Fruit fly (Drosophila melanogaster) whole organism, prepupa: Measurements from ENCODE around the gene CG1636.

Experiments used
- Blimp-1 ChIP-seq: fragments of 200-800 bp; sonication (Bioruptor generic); optimal IDR thresholded peaks from 3 replicates; lab custom pipeline; 2017; ENCODE audit warnings: missing biosample characterization, missing genetic modification characterization, mild to moderate bottlenecking, moderate library complexity, missing genetic modification reagents
- CG10669 ChIP-seq: fragments of 200-800 bp; sonication (Bioruptor generic); optimal IDR thresholded peaks from 3 replicates; lab custom pipeline; 2018; ENCODE audit warnings: missing biosample characterization, mild to moderate bottlenecking, missing genetic modification characterization, moderate library complexity
- CG11294 ChIP-seq: fragments of 200-800 bp; sonication (Bioruptor generic); IDR thresholded peaks from 2 replicates; pipeline ENCODE4 v1.3.6; 2022; ENCODE audit warnings: missing biosample characterization, missing genetic modification characterization
- CG1621 ChIP-seq: fragments of 200-800 bp; sonication (Bioruptor generic); optimal IDR thresholded peaks from 3 replicates; lab custom pipeline; 2018; ENCODE audit warnings: missing biosample characterization, mild to moderate bottlenecking, missing genetic modification characterization
- CG16779 ChIP-seq: fragments of 200-800 bp; sonication (Bioruptor generic); optimal IDR thresholded peaks from 3 replicates; lab custom pipeline; 2017; ENCODE audit warnings: missing biosample characterization, mild to moderate bottlenecking, missing genetic modification characterization
- CG3032 ChIP-seq: fragments of 200-800 bp; optimal IDR thresholded peaks from 2 replicates; lab custom pipeline; 2019; ENCODE audit warnings: missing biosample characterization, mild to moderate bottlenecking, missing genetic modification characterization, moderate library complexity
- CG31627 ChIP-seq: fragments of 200-800 bp; sonication (Bioruptor generic); optimal IDR thresholded peaks from 3 replicates; lab custom pipeline; 2016; ENCODE audit warnings: missing biosample characterization, missing genetic modification characterization
- CG32006 ChIP-seq: fragments of 200-800 bp; sonication (Bioruptor generic); optimal IDR thresholded peaks from 3 replicates; lab custom pipeline; 2017; ENCODE audit warnings: missing biosample characterization, mild to moderate bottlenecking, missing genetic modification characterization
- CG34406 ChIP-seq: fragments of 200-800 bp; sonication (Bioruptor generic); optimal IDR thresholded peaks from 3 replicates; lab custom pipeline; 2016; ENCODE audit warnings: missing biosample characterization, missing genetic modification characterization
- CG6163 ChIP-seq: fragments of 200-800 bp; sonication (Bioruptor generic); IDR thresholded peaks from 3 replicates; pipeline ENCODE4 v1.3.6; 2022; ENCODE audit warnings: missing biosample characterization, missing genetic modification characterization
- CG6276 ChIP-seq: fragments of 200-800 bp; sonication (Bioruptor generic); optimal IDR thresholded peaks from 2 replicates; lab custom pipeline; 2017; ENCODE audit warnings: missing biosample characterization, mild to moderate bottlenecking, missing genetic modification characterization
- CG6792 ChIP-seq: fragments of 200-800 bp; sonication (Bioruptor generic); optimal IDR thresholded peaks from 3 replicates; lab custom pipeline; 2016; ENCODE audit warnings: missing biosample characterization, missing genetic modification characterization
- CG6808 ChIP-seq: fragments of 200-800 bp; sonication (Bioruptor generic); optimal IDR thresholded peaks from 3 replicates; lab custom pipeline; 2017; ENCODE audit warnings: missing biosample characterization, missing genetic modification characterization, mild to moderate bottlenecking, moderate library complexity, missing genetic modification reagents
- CG6854 ChIP-seq: fragments of 200-800 bp; sonication (Bioruptor generic); optimal IDR thresholded peaks from 2 replicates; lab custom pipeline; 2017; ENCODE audit warnings: missing biosample characterization, mild to moderate bottlenecking, missing genetic modification characterization
- CG7368 ChIP-seq: fragments of 200-800 bp; sonication (Bioruptor generic); optimal IDR thresholded peaks from 3 replicates; lab custom pipeline; 2016; ENCODE audit warnings: missing biosample characterization, missing genetic modification characterization
- CG8119 ChIP-seq: fragments of 200-800 bp; sonication (Bioruptor generic); IDR thresholded peaks from 3 replicates; pipeline ENCODE4 v1.3.6; 2022; ENCODE audit warnings: missing biosample characterization, missing genetic modification characterization
- CG8319 ChIP-seq: fragments of 200-800 bp; sonication (Bioruptor generic); optimal IDR thresholded peaks from 3 replicates; lab custom pipeline; 2016; ENCODE audit warnings: missing biosample characterization, missing genetic modification characterization
- CG9139 ChIP-seq: fragments of 200-800 bp; sonication (Bioruptor generic); optimal IDR thresholded peaks from 3 replicates; lab custom pipeline; 2017; ENCODE audit warnings: missing biosample characterization, mild to moderate bottlenecking, missing genetic modification characterization
- Eip78C ChIP-seq: fragments of 200-800 bp; sonication (Bioruptor generic); peaks from one replicate; lab custom pipeline; 2016; ENCODE audit warnings: missing biosample characterization, missing genetic modification characterization
- Eip93F ChIP-seq: fragments of 200-800 bp; sonication (Bioruptor generic); optimal IDR thresholded peaks from 2 replicates; lab custom pipeline; 2016; ENCODE audit warnings: missing biosample characterization, mild to moderate bottlenecking, missing genetic modification characterization
- Ets21C ChIP-seq: fragments of 200-800 bp; sonication (Bioruptor generic); optimal IDR thresholded peaks from 3 replicates; lab custom pipeline; 2016; ENCODE audit warnings: missing biosample characterization, missing genetic modification characterization
- Ets96B ChIP-seq: fragments of 200-800 bp; optimal IDR thresholded peaks from 2 replicates; lab custom pipeline; 2019; ENCODE audit warnings: missing biosample characterization, mild to moderate bottlenecking, missing genetic modification characterization, moderate library complexity
- Gug ChIP-seq: fragments of 200-800 bp; sonication (Bioruptor generic); IDR thresholded peaks from 2 replicates; pipeline ENCODE4 v1.3.6; 2022; ENCODE audit warnings: missing biosample characterization, missing genetic modification characterization
- Met ChIP-seq: fragments of 200-800 bp; sonication (Bioruptor generic); optimal IDR thresholded peaks from 3 replicates; lab custom pipeline; 2016; ENCODE audit warnings: missing biosample characterization, missing genetic modification characterization
- OdsH ChIP-seq: fragments of 200-800 bp; sonication (Bioruptor generic); optimal IDR thresholded peaks from 3 replicates; lab custom pipeline; 2016; ENCODE audit warnings: missing biosample characterization, missing genetic modification characterization
- Smox ChIP-seq: fragments of 200-800 bp; sonication (Bioruptor generic); optimal IDR thresholded peaks from 3 replicates; lab custom pipeline; 2016; ENCODE audit warnings: missing biosample characterization, missing genetic modification characterization
- Sox102F ChIP-seq: fragments of 200-800 bp; sonication (Bioruptor generic); optimal IDR thresholded peaks from 2 replicates; lab custom pipeline; 2016; ENCODE audit warnings: missing biosample characterization, mild to moderate bottlenecking, missing genetic modification characterization
- Sox14 ChIP-seq: fragments of 200-800 bp; sonication (Bioruptor generic); optimal IDR thresholded peaks from 3 replicates; lab custom pipeline; 2016; ENCODE audit warnings: missing biosample characterization, missing genetic modification characterization
- Sox15 ChIP-seq: fragments of 200-800 bp; sonication (Bioruptor generic); optimal IDR thresholded peaks from 3 replicates; lab custom pipeline; 2016; ENCODE audit warnings: missing biosample characterization, missing genetic modification characterization
- acj6 ChIP-seq: fragments of 200-800 bp; sonication (Bioruptor generic); optimal IDR thresholded peaks from 3 replicates; lab custom pipeline; 2016; ENCODE audit warnings: missing biosample characterization, missing genetic modification characterization
- cyc ChIP-seq: fragments of 200-800 bp; sonication (Bioruptor generic); optimal IDR thresholded peaks from 3 replicates; lab custom pipeline; 2016; ENCODE audit warnings: missing biosample characterization, missing genetic modification characterization
- dsx ChIP-seq: fragments of 200-800 bp; optimal IDR thresholded peaks from 3 replicates; lab custom pipeline; 2019; ENCODE audit warnings: missing biosample characterization, mild to moderate bottlenecking, missing genetic modification characterization, moderate library complexity; ENCODE audit not compliant: poor library complexity, severe bottlenecking
- esn ChIP-seq: fragments of 200-800 bp; sonication (Bioruptor generic); optimal IDR thresholded peaks from 2 replicates; lab custom pipeline; 2016; ENCODE audit warnings: missing biosample characterization, mild to moderate bottlenecking, missing genetic modification characterization, moderate library complexity
- fd59A ChIP-seq: fragments of 200-800 bp; sonication (Bioruptor generic); optimal IDR thresholded peaks from 2 replicates; lab custom pipeline; 2017; ENCODE audit warnings: missing biosample characterization, mild to moderate bottlenecking, missing genetic modification characterization, missing genetic modification reagents
- fkh ChIP-seq: fragments of 200-800 bp; sonication (Bioruptor generic); optimal IDR thresholded peaks from 3 replicates; lab custom pipeline; 2017; ENCODE audit warnings: missing biosample characterization, mild to moderate bottlenecking, missing genetic modification characterization, moderate library complexity
- lz ChIP-seq: fragments of 200-800 bp; sonication (Bioruptor generic); optimal IDR thresholded peaks from 3 replicates; lab custom pipeline; 2016; ENCODE audit warnings: missing biosample characterization, missing genetic modification characterization
- net ChIP-seq: fragments of 200-800 bp; sonication (Bioruptor generic); optimal IDR thresholded peaks from 3 replicates; lab custom pipeline; 2016; ENCODE audit warnings: missing biosample characterization, missing genetic modification characterization
- pdm3 ChIP-seq: fragments of 200-800 bp; sonication (Bioruptor generic); optimal IDR thresholded peaks from 3 replicates; lab custom pipeline; 2016; ENCODE audit warnings: missing biosample characterization, missing genetic modification characterization
- salr ChIP-seq, 2 experiments: fragments of 200-800 bp; sonication (Bioruptor generic); optimal IDR thresholded peaks; 3 replicates each; lab custom pipeline; 2016 to 2018; ENCODE audit warnings: missing biosample characterization in 2 of 2, missing genetic modification characterization in 2 of 2, mild to moderate bottlenecking in 1 of 2
- spab ChIP-seq: fragments of 200-800 bp; sonication (Bioruptor generic); optimal IDR thresholded peaks from 2 replicates; lab custom pipeline; 2017; ENCODE audit warnings: missing biosample characterization, mild to moderate bottlenecking, missing genetic modification characterization, missing genetic modification reagents
- ss ChIP-seq, 2 experiments: fragments of 200-800 bp; sonication (Bioruptor generic); optimal IDR thresholded peaks; 2 replicates in 1 of 2; 3 replicates in 1 of 2; lab custom pipeline; 2017 to 2018; ENCODE audit warnings: mild to moderate bottlenecking in 2 of 2, missing biosample characterization in 2 of 2, missing genetic modification characterization in 2 of 2, moderate library complexity in 1 of 2
- svp ChIP-seq: fragments of 200-800 bp; sonication (Bioruptor generic); peaks from one replicate; lab custom pipeline; 2016; ENCODE audit warnings: missing biosample characterization, missing genetic modification characterization
- topi ChIP-seq: fragments of 200-800 bp; sonication (Bioruptor generic); optimal IDR thresholded peaks from 3 replicates; lab custom pipeline; 2016; ENCODE audit warnings: missing biosample characterization, missing genetic modification characterization
- vri ChIP-seq: fragments of 200-800 bp; sonication (Bioruptor generic); optimal IDR thresholded peaks from 3 replicates; lab custom pipeline; 2016; ENCODE audit warnings: missing biosample characterization, mild to moderate bottlenecking, missing genetic modification characterization

CG1636 gene

DNA sequence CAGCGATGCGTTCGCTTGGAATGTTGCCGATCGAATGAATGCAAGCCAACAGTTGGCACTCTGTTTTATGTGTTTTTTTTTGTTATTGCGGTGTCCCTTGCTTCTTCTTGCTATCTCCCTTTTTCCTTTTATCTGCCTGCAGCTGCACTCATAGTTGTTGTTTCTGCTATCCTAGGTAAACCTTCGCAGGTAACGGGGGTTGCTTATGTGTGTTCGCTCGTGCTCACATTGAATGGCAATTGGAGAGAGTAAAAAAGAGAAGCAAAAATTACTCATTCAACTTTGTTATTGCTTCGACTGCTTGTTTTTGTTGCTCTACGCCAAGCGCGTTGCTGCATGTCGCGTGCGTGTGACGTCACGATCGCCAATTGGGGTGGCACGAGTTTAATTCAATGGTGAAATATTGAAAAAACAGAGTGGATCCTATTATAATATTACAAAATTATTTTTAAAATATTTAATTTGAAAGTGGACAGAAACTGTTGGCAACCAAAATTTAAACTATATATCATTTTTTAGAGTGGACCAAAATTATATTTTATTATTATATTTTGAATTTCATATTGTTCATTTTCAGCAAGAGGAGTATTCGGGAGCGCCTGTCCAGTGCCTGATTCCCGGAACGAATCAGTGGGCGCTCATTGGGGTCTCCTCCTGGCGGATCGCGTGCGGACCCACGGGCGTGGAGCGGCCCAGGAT lies 1.7 kb upstream of the CG1636 start, which contains the start of gene Corp (continued):
- TF ChIP-seq Sox14 (no peak), CG6163 (GFP tag; lab: Robert Waterston, UW) (peak; percentile 54), Sox15 (GFP tag; lab: Kevin White, UChicago) (no peak), CG6276 (GFP tag; lab: Kevin White, UChicago) (peak; percentile 66), ss (GFP tag; optimal IDR thresholded peaks at IDR 0.05; lab: Kevin White, UChicago) (peak; percentile 62 to 63), Sox102F (peak; percentile 65), fd59A (GFP tag; lab: Kevin White, UChicago) (peak; percentile 23), CG10669 (GFP tag; lab: Kevin White, UChicago) (peak; percentile 56), salr (GFP tag; optimal IDR thresholded peaks at IDR 0.05; lab: Kevin White, UChicago) (peak in 1 of 2 experiments; percentile 63), fkh (no peak), Smox (GFP tag; lab: Kevin White, UChicago) (peak; percentile 13), Gug (no peak), lz (peak; percentile 20), CG6808 (GFP tag; lab: Kevin White, UChicago) (peak; percentile 64), net (GFP tag; lab: Kevin White, UChicago) (peak; percentile 72), Met (GFP tag; lab: Kevin White, UChicago) (peak; percentile 47), Eip78C (peak; percentile 71), spab (peak; percentile 44)

DNA sequence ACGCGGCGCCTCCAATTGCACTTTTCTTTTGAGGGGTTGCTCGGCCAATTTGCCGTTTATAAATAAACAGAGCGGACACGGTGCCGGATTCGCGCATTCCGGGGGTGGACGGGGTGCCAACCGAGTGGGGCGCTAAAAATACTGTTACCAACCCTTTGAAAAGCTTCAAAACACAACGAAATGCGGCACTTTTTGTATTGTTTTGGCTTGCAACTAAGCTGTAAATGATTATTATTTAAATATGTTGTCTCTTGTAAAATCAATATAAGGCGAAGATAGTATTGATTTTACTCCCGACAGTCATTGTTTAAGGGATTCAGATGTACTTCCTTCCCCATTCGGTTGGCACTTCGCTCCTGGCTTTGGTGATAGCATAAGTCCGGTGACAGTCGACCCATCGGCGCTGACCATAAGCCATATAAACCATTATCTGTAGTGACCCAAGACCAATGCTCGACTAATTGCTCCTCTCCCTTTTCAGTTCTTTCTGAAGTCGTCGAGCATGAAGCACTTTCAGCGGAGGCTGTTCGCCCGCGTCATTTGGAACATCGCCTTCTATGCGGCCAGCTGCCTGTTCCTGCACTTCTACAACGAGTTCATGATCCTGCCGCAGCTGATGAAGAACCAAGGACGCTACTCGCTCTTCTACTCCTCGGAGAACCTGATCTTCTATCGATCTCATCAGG lies 730 bp downstream of the CG1636 start, which contains the start of gene CG15343:
Gene CG15343, minus strand, starts transcription at position 8 of the 686 bp plus-strand sequence.
- TF ChIP-seq CG6163 (GFP tag; lab: Robert Waterston, UW) = no peak
- peak; percentile 35 for TF ChIP-seq CG6808 (GFP tag; lab: Kevin White, UChicago)
- peak; percentile 96 for TF ChIP-seq svp
- TF ChIP-seq Ets96B = peak; percentile 19
- peak; percentile 56 for TF ChIP-seq OdsH (GFP tag; lab: Kevin White, UChicago)
- TF ChIP-seq CG34406 (GFP tag; lab: Kevin White, UChicago) = peak; percentile 31
- peak; percentile 47 for TF ChIP-seq Ets21C (GFP tag; lab: Kevin White, UChicago)
- TF ChIP-seq topi (GFP tag; lab: Kevin White, UChicago) = peak; percentile 51
- TF ChIP-seq acj6 (GFP tag; lab: Kevin White, UChicago) = peak; percentile 47
- TF ChIP-seq CG8319 (GFP tag; lab: Kevin White, UChicago) = peak; percentile 25
- peak; percentile 13 for TF ChIP-seq Sox15 (GFP tag; lab: Kevin White, UChicago)
- TF ChIP-seq CG6854 (GFP tag; lab: Kevin White, UChicago) = no peak
- TF ChIP-seq salr (GFP tag; optimal IDR thresholded peaks at IDR 0.05; lab: Kevin White, UChicago) = no peak
- TF ChIP-seq Eip93F = no peak
- peak; percentile 49 for TF ChIP-seq Met (GFP tag; lab: Kevin White, UChicago)
- peak; percentile 46 for TF ChIP-seq cyc (GFP tag; lab: Kevin White, UChicago)
- peak; percentile 62 for TF ChIP-seq CG31627
- TF ChIP-seq CG16779 (tag; lab: Kevin White, UChicago) = no peak
- peak; percentile 56 for TF ChIP-seq esn (GFP tag; lab: Kevin White, UChicago)
- TF ChIP-seq spab = peak; percentile 26
- TF ChIP-seq CG7368 (GFP tag; lab: Kevin White, UChicago) = peak; percentile 32
- TF ChIP-seq lz = peak; percentile 52
- TF ChIP-seq CG8119 = no peak
- no peak for TF ChIP-seq dsx (GFP tag; lab: Kevin White, UChicago)
- TF ChIP-seq ss (GFP tag; optimal IDR thresholded peaks at IDR 0.05; lab: Kevin White, UChicago) = peak in 1 of 2 experiments; percentile 41
- TF ChIP-seq CG1621 (tag; lab: Kevin White, UChicago) = peak; percentile 10
- no peak for TF ChIP-seq vri (GFP tag; lab: Kevin White, UChicago)
- no peak for TF ChIP-seq CG11294 (GFP tag; lab: Robert Waterston, UW)
- peak; percentile 10 for TF ChIP-seq fkh
- peak; percentile 83 for TF ChIP-seq Eip78C
- peak; percentile 44 for TF ChIP-seq Gug
- peak; percentile 41 for TF ChIP-seq pdm3
- peak; percentile 40 for TF ChIP-seq CG3032 (tag; lab: Kevin White, UChicago)
- TF ChIP-seq Smox (GFP tag; lab: Kevin White, UChicago) = peak; percentile 50
- no peak for TF ChIP-seq fd59A (GFP tag; lab: Kevin White, UChicago)
- peak; percentile 56 for TF ChIP-seq CG10669 (GFP tag; lab: Kevin White, UChicago)
- peak; percentile 53 for TF ChIP-seq CG32006 (GFP tag; lab: Kevin White, UChicago)
- peak; percentile 56 for TF ChIP-seq Sox14
- peak; percentile 32 for TF ChIP-seq net (GFP tag; lab: Kevin White, UChicago)
- TF ChIP-seq Blimp-1 = no peak
- TF ChIP-seq CG6792 (GFP tag; lab: Kevin White, UChicago) = peak; percentile 42
- no peak for TF ChIP-seq CG9139 (GFP tag; lab: Kevin White, UChicago)
- peak; percentile 50 for TF ChIP-seq Sox102F
